Worm (Caenorhabditis elegans) whole organism, L4/young adult: ENCODE measurements around the gene ZC374.2.

Experiments
- dao-5 ChIP-seq: sonication (generic microtip); optimal IDR thresholded peaks from 2 replicates; lab custom pipeline; 2016; ENCODE audit warnings: missing genotype, missing genetic modification characterization, moderate library complexity, missing compliant biosample characterization
- him-1 ChIP-seq: sonication (generic microtip); optimal IDR thresholded peaks from 2 replicates; lab custom pipeline; 2016; ENCODE audit warnings: missing genotype, missing genetic modification reagents, missing genetic modification characterization, missing compliant biosample characterization

DNA sequence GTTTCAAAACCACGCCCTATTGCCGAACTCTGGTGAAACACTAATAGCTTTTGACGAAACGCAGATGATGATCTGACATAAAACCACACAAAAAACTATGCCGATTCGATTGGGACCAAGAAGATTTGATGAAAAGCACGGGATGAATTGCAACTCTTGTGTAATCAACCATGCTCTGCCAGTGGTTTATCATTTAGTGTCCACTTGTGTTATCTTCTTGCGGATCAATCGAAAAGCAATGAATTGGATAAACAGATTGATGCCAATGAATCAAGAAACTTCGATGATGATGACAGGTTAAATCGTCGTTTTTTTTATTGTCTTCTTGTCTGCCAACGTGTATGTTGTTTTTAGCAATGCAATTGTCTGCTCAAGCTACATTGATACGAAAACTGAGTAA is 25.2 kb downstream of the ZC374.2 start, which contains the start of gene F42G10.1:
- TF ChIP-seq dao-5 (tag; lab: Kevin White, UChicago) (no peak), him-1 (tag; lab: Kevin White, UChicago) (no peak)
